Fruit fly (Drosophila melanogaster) whole organism, embryonic: ENCODE measurements around the gene Pink1.
A peak's percentile ranks its signal among the peaks of the same experiment; 100 is the strongest.

ENCODE experiments used
- Abd-B ChIP-seq: fragments of 200-800 bp; sonication (Bioruptor generic); optimal IDR thresholded peaks from 2 replicates; lab custom pipeline; 2018; ENCODE audit warnings: missing biosample characterization, mild to moderate bottlenecking, missing genetic modification characterization, moderate library complexity
- CG10321 ChIP-seq: fragments of 200-800 bp; sonication (Bioruptor generic); IDR thresholded peaks from 2 replicates; pipeline ENCODE4 v1.3.6; 2022; ENCODE audit warnings: missing biosample characterization, missing genetic modification characterization
- CG11085 ChIP-seq: fragments of 200-800 bp; sonication (Bioruptor generic); IDR thresholded peaks from 2 replicates; pipeline ENCODE4 v1.3.6; 2022; ENCODE audit warnings: missing biosample characterization, missing genetic modification characterization
- CG12155 ChIP-seq: fragments of 200-800 bp; sonication (Bioruptor generic); optimal IDR thresholded peaks from 3 replicates; lab custom pipeline; 2016; ENCODE audit warnings: missing biosample characterization, missing genetic modification characterization
- CG13624 ChIP-seq: fragments of 200-800 bp; sonication (Bioruptor generic); optimal IDR thresholded peaks from 2 replicates; lab custom pipeline; 2016; ENCODE audit warnings: missing biosample characterization, missing genetic modification characterization
- CG15514 ChIP-seq: fragments of 200-800 bp; sonication (Bioruptor generic); optimal IDR thresholded peaks from 3 replicates; lab custom pipeline; 2017; ENCODE audit warnings: missing biosample characterization, missing genetic modification characterization, mild to moderate bottlenecking, moderate library complexity, missing genetic modification reagents
- CG17186 ChIP-seq: fragments of 200-800 bp; sonication (Bioruptor generic); optimal IDR thresholded peaks from 3 replicates; lab custom pipeline; 2017; ENCODE audit warnings: missing biosample characterization, missing genetic modification reagents, missing genetic modification characterization
- CG17359 ChIP-seq: fragments of 200-800 bp; sonication (Bioruptor generic); optimal IDR thresholded peaks from 3 replicates; lab custom pipeline; 2018; ENCODE audit warnings: missing biosample characterization, mild to moderate bottlenecking, missing genetic modification characterization, moderate library complexity
- CG18619 ChIP-seq: fragments of 200-800 bp; sonication (Bioruptor generic); optimal IDR thresholded peaks from 3 replicates; lab custom pipeline; 2017; ENCODE audit warnings: missing biosample characterization, mild to moderate bottlenecking, missing genetic modification characterization
- CG30403 ChIP-seq: fragments of 200-800 bp; sonication (Bioruptor generic); optimal IDR thresholded peaks from 3 replicates; lab custom pipeline; 2016; ENCODE audit warnings: missing biosample characterization, missing genetic modification characterization
- CG3281 ChIP-seq: fragments of 200-800 bp; sonication (Bioruptor generic); optimal IDR thresholded peaks from 3 replicates; lab custom pipeline; 2017; ENCODE audit warnings: missing biosample characterization, mild to moderate bottlenecking, missing genetic modification characterization
- CG33213 ChIP-seq: fragments of 200-800 bp; sonication (Bioruptor generic); optimal IDR thresholded peaks from 3 replicates; lab custom pipeline; 2016; ENCODE audit warnings: missing biosample characterization, missing genetic modification characterization
- CG3995 ChIP-seq: fragments of 200-800 bp; sonication (Bioruptor generic); optimal IDR thresholded peaks from 3 replicates; lab custom pipeline; 2016; ENCODE audit warnings: missing biosample characterization, missing genetic modification characterization
- CG5180 ChIP-seq: fragments of 200-800 bp; sonication (Bioruptor generic); optimal IDR thresholded peaks from 3 replicates; lab custom pipeline; 2017; ENCODE audit warnings: missing biosample characterization, missing genetic modification characterization, mild to moderate bottlenecking, moderate library complexity, missing genetic modification reagents
- CG6689 ChIP-seq: fragments of 200-800 bp; sonication (Bioruptor generic); IDR thresholded peaks from 2 replicates; pipeline ENCODE4 v1.3.6; 2022; ENCODE audit warnings: missing biosample characterization, missing genetic modification characterization
- CG6791 ChIP-seq: fragments of 200-800 bp; sonication (Bioruptor generic); IDR thresholded peaks from 3 replicates; pipeline ENCODE4 v1.3.6; 2022; ENCODE audit warnings: missing biosample characterization, missing genetic modification characterization; ENCODE audit not compliant: partially characterized antibody
- CG7745 ChIP-seq: fragments of 200-800 bp; sonication (Bioruptor generic); optimal IDR thresholded peaks from 2 replicates; lab custom pipeline; 2018; ENCODE audit warnings: missing biosample characterization, mild to moderate bottlenecking, missing genetic modification characterization, moderate library complexity
- CG7987 ChIP-seq: fragments of 200-800 bp; sonication (Bioruptor generic); optimal IDR thresholded peaks from 2 replicates; lab custom pipeline; 2018; ENCODE audit warnings: missing biosample characterization, mild to moderate bottlenecking, missing genetic modification characterization, moderate library complexity
- CG8089 ChIP-seq: fragments of 200-800 bp; sonication (Bioruptor generic); optimal IDR thresholded peaks from 3 replicates; lab custom pipeline; 2016; ENCODE audit warnings: missing biosample characterization, missing genetic modification characterization
- CG9817 ChIP-seq: fragments of 200-800 bp; sonication (Bioruptor generic); optimal IDR thresholded peaks from 2 replicates; lab custom pipeline; 2018; ENCODE audit warnings: missing biosample characterization, mild to moderate bottlenecking, missing genetic modification characterization, moderate library complexity
- CG9876 ChIP-seq: fragments of 200-800 bp; sonication (Bioruptor generic); optimal IDR thresholded peaks from 2 replicates; lab custom pipeline; 2016; ENCODE audit warnings: missing biosample characterization, missing genetic modification characterization
- Chrac-16 ChIP-seq: fragments of 200-800 bp; sonication (Bioruptor generic); optimal IDR thresholded peaks from 3 replicates; lab custom pipeline; 2016; ENCODE audit warnings: missing biosample characterization, missing genetic modification characterization
- Dip3 ChIP-seq: fragments of 200-800 bp; sonication (Bioruptor generic); optimal IDR thresholded peaks from 3 replicates; lab custom pipeline; 2016; ENCODE audit warnings: missing biosample characterization, missing genetic modification characterization
- Dll ChIP-seq: fragments of 200-800 bp; sonication (Bioruptor generic); IDR thresholded peaks from 4 replicates; pipeline ENCODE4 v1.3.6; 2022; ENCODE audit warnings: missing biosample characterization, missing genetic modification characterization; ENCODE audit not compliant: partially characterized antibody
- E2f2 ChIP-seq: fragments of 200-800 bp; sonication (Bioruptor generic); IDR thresholded peaks from 2 replicates; pipeline ENCODE4 v1.3.6; 2022; ENCODE audit warnings: missing biosample characterization, missing genetic modification characterization
- Fer3 ChIP-seq: fragments of 200-800 bp; sonication (Bioruptor generic); optimal IDR thresholded peaks from 2 replicates; lab custom pipeline; 2018; ENCODE audit warnings: missing biosample characterization, mild to moderate bottlenecking, missing genetic modification characterization, moderate library complexity
- Hr78 ChIP-seq, 2 experiments: fragments of 200-800 bp in 1 of 2; fragments of >200 bp in 1 of 2; sonication (Bioruptor generic) in 1 of 2; optimal IDR thresholded peaks; 2 replicates each; lab custom pipeline; 2017 to 2019; ENCODE audit warnings: missing biosample characterization in 2 of 2, missing genetic modification characterization in 2 of 2, mild to moderate bottlenecking in 1 of 2, moderate library complexity in 1 of 2
- MESR4 ChIP-seq: fragments of 200-800 bp; sonication (Bioruptor generic); optimal IDR thresholded peaks from 2 replicates; lab custom pipeline; 2018; ENCODE audit warnings: missing biosample characterization, mild to moderate bottlenecking, missing genetic modification characterization, moderate library complexity
- Spps ChIP-seq: fragments of 200-800 bp; sonication (Bioruptor generic); optimal IDR thresholded peaks from 2 replicates; lab custom pipeline; 2018; ENCODE audit warnings: missing biosample characterization, mild to moderate bottlenecking, missing genetic modification characterization
- Stat92E ChIP-seq, 3 experiments: fragments of >200 bp in 2 of 3; fragments of 200-800 bp in 1 of 3; sonication (Bioruptor generic) in 1 of 3; optimal IDR thresholded peaks; 2 replicates each; lab custom pipeline; 2017 to 2019; ENCODE audit warnings: missing biosample characterization in 3 of 3, missing genetic modification characterization in 3 of 3, mild to moderate bottlenecking in 1 of 3, moderate library complexity in 1 of 3
- Xrp1 ChIP-seq: fragments of 200-800 bp; sonication (Bioruptor generic); IDR thresholded peaks from 2 replicates; pipeline ENCODE4 v1.3.6; 2022; ENCODE audit warnings: missing biosample characterization, missing genetic modification characterization
- YL-1 ChIP-seq: fragments of 200-800 bp; sonication (Bioruptor generic); optimal IDR thresholded peaks from 3 replicates; lab custom pipeline; 2017; ENCODE audit warnings: missing biosample characterization, mild to moderate bottlenecking, missing genetic modification characterization
- ab ChIP-seq: fragments of 200-800 bp; sonication (Bioruptor generic); optimal IDR thresholded peaks from 2 replicates; lab custom pipeline; 2016; ENCODE audit warnings: missing biosample characterization, missing genetic modification characterization
- ac ChIP-seq: fragments of 200-800 bp; sonication (Bioruptor generic); optimal IDR thresholded peaks from 3 replicates; lab custom pipeline; 2017; ENCODE audit warnings: missing biosample characterization, mild to moderate bottlenecking, missing genetic modification characterization
- ase ChIP-seq: fragments of 200-800 bp; sonication (Bioruptor generic); IDR thresholded peaks from 3 replicates; pipeline ENCODE4 v1.3.6; 2022; ENCODE audit warnings: missing biosample characterization, missing genetic modification characterization
- chinmo ChIP-seq: fragments of 200-800 bp; sonication (Bioruptor generic); IDR thresholded peaks from 4 replicates; pipeline ENCODE4 v1.3.6; 2022; ENCODE audit warnings: missing biosample characterization, missing genetic modification characterization; ENCODE audit not compliant: partially characterized antibody
- crc ChIP-seq: fragments of 200-800 bp; sonication (Bioruptor generic); optimal IDR thresholded peaks from 2 replicates; lab custom pipeline; 2016; ENCODE audit warnings: missing biosample characterization, missing genetic modification characterization
- dan ChIP-seq: fragments of 200-800 bp; sonication (Bioruptor generic); IDR thresholded peaks from 2 replicates; pipeline ENCODE4 v1.3.6; 2022; ENCODE audit warnings: missing biosample characterization, missing genetic modification characterization
- danr ChIP-seq: fragments of 200-800 bp; sonication (Bioruptor generic); IDR thresholded peaks from 2 replicates; pipeline ENCODE4 v1.3.6; 2022; ENCODE audit warnings: missing biosample characterization, missing genetic modification characterization
- lilli ChIP-seq: fragments of 200-800 bp; sonication (Bioruptor generic); optimal IDR thresholded peaks from 3 replicates; lab custom pipeline; 2016; ENCODE audit warnings: missing biosample characterization, missing genetic modification characterization
- oc ChIP-seq: fragments of 200-800 bp; sonication (Bioruptor generic); optimal IDR thresholded peaks from 2 replicates; lab custom pipeline; 2018; ENCODE audit warnings: missing biosample characterization, mild to moderate bottlenecking, missing genetic modification characterization, moderate library complexity
- p53 ChIP-seq: fragments of 200-800 bp; sonication (Bioruptor generic); optimal IDR thresholded peaks from 2 replicates; lab custom pipeline; 2016; ENCODE audit warnings: missing biosample characterization, missing genetic modification characterization
- pfk ChIP-seq: fragments of 200-800 bp; sonication (Bioruptor generic); optimal IDR thresholded peaks from 2 replicates; lab custom pipeline; 2018; ENCODE audit warnings: missing biosample characterization, mild to moderate bottlenecking, missing genetic modification characterization, moderate library complexity
- salm ChIP-seq: fragments of 200-800 bp; sonication (Bioruptor generic); optimal IDR thresholded peaks from 2 replicates; lab custom pipeline; 2018; ENCODE audit warnings: missing biosample characterization, mild to moderate bottlenecking, missing genetic modification characterization
- stc ChIP-seq: fragments of 200-800 bp; sonication (Bioruptor generic); IDR thresholded peaks from 2 replicates; pipeline ENCODE4 v1.3.6; 2022; ENCODE audit warnings: missing biosample characterization, missing genetic modification characterization
- sug ChIP-seq: fragments of 200-800 bp; optimal IDR thresholded peaks from 2 replicates; lab custom pipeline; 2019; ENCODE audit warnings: missing biosample characterization, mild to moderate bottlenecking, missing genetic modification characterization, moderate library complexity
- tll ChIP-seq, 2 experiments: fragments of 200-800 bp in 1 of 2; fragments of >200 bp in 1 of 2; sonication (Bioruptor generic) in 1 of 2; optimal IDR thresholded peaks; 2 replicates each; lab custom pipeline; 2017 to 2019; ENCODE audit warnings: missing biosample characterization in 2 of 2, missing genetic modification characterization in 2 of 2, mild to moderate bottlenecking in 1 of 2, moderate library complexity in 1 of 2
- unpg ChIP-seq: fragments of 200-800 bp; sonication (Bioruptor generic); optimal IDR thresholded peaks from 3 replicates; lab custom pipeline; 2018; ENCODE audit warnings: missing biosample characterization, mild to moderate bottlenecking, missing genetic modification characterization, moderate library complexity
- wdn ChIP-seq: fragments of 200-800 bp; sonication (Bioruptor generic); IDR thresholded peaks from 2 replicates; pipeline ENCODE4 v1.3.6; 2022; ENCODE audit warnings: missing biosample characterization, missing genetic modification characterization
- yki ChIP-seq: fragments of >200 bp; optimal IDR thresholded peaks from 3 replicates; lab custom pipeline; 2018

Pink1 gene

DNA sequence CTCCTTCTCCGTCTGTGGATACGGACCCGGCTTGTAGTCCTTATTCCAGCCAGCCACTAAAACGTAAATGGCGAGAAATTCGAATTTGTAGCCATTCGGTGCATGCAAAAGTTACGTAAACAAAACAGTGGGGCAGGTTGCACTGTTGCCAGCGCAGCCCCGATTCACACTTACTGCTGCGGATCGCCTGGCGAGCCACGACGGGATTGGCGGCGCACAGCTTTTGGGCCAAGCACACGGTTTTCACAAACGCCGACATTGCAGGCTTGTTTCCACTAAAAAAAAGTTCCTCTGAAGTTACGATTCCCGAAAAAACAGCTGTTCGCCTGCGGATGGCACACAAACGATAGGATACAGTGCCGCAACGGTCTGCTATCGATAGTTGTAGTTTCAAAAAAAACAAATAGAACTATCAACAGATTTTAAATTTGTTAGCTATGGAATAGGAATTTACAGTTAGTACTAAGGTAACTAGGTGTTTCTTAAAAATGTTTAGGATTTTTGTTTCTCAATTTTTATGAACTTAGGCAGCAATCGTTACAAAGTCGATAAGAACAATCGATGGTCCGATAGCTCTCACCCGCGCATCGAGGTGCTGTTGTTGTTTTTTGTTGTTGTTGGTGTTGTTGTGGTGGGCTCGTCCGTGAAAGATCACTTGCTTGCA lies 5.6 kb upstream of the Pink1 start, which contains the start of gene Fum1 (continued):
- peak; percentile 96 for TF ChIP-seq Dll (GFP tag; lab: Robert Waterston, UW)
- TF ChIP-seq Fer3 (tag; lab: Kevin White, UChicago), result no peak
- TF ChIP-seq crc, result no peak
- no peak for TF ChIP-seq CG6689 (GFP tag; lab: Robert Waterston, UW)
- no peak for TF ChIP-seq wdn
- TF ChIP-seq CG10321 (GFP tag; lab: Robert Waterston, UW), result no peak
- TF ChIP-seq pfk (GFP tag; lab: Kevin White, UChicago), result no peak
- TF ChIP-seq CG9876 (GFP tag; lab: Kevin White, UChicago), result no peak
- TF ChIP-seq CG11085, result no peak
- TF ChIP-seq CG5180 (GFP tag; lab: Kevin White, UChicago), result no peak
- peak in 1 of 3 experiments; percentile 57 for TF ChIP-seq Stat92E (GFP tag; optimal IDR thresholded peaks at IDR 0.05; lab: Kevin White, UChicago)
- no peak for TF ChIP-seq ac (GFP tag; lab: Kevin White, UChicago)
- TF ChIP-seq CG6791 (GFP tag; lab: Robert Waterston, UW), result peak; percentile 78
- no peak for TF ChIP-seq Hr78 (GFP tag; optimal IDR thresholded peaks at IDR 0.05; lab: Kevin White, UChicago)
- no peak for TF ChIP-seq Dip3
- peak; percentile 39 for TF ChIP-seq sug (tag; lab: Kevin White, UChicago)
- TF ChIP-seq CG15514 (GFP tag; lab: Kevin White, UChicago), result peak; percentile 58
- no peak for TF ChIP-seq CG33213 (GFP tag; lab: Kevin White, UChicago)
- no peak for TF ChIP-seq CG7745 (tag; lab: Kevin White, UChicago)
- no peak for TF ChIP-seq stc (GFP tag; lab: Robert Waterston, UW)
- TF ChIP-seq Spps, result no peak
- TF ChIP-seq lilli (GFP tag; lab: Kevin White, UChicago), result peak; percentile 41
- no peak for TF ChIP-seq ase (GFP tag; lab: Robert Waterston, UW)
- no peak for TF ChIP-seq ab
- no peak for TF ChIP-seq Abd-B (GFP tag; lab: Kevin White, UChicago)
- peak; percentile 30 for TF ChIP-seq CG30403 (GFP tag; lab: Kevin White, UChicago)
- TF ChIP-seq CG3995 (GFP tag; lab: Kevin White, UChicago), result peak; percentile 36
- TF ChIP-seq CG18619 (GFP tag; lab: Kevin White, UChicago), result no peak
- peak; percentile 41 for TF ChIP-seq CG17186
- TF ChIP-seq CG17359, result no peak
- TF ChIP-seq CG12155 (GFP tag; lab: Kevin White, UChicago), result peak; percentile 16
- peak; percentile 20 for TF ChIP-seq CG13624 (GFP tag; lab: Kevin White, UChicago)
- TF ChIP-seq tll (GFP tag; optimal IDR thresholded peaks at IDR 0.05; lab: Kevin White, UChicago), result no peak
- TF ChIP-seq yki (lab: Kevin White, UChicago), result no peak
- no peak for TF ChIP-seq p53 (GFP tag; lab: Kevin White, UChicago)
- TF ChIP-seq E2f2 (GFP tag; lab: Robert Waterston, UW), result peak; percentile 67
- TF ChIP-seq unpg (GFP tag; lab: Kevin White, UChicago), result no peak
- no peak for TF ChIP-seq dan
- TF ChIP-seq salm (tag; lab: Kevin White, UChicago), result no peak
- no peak for TF ChIP-seq CG7987 (GFP tag; lab: Kevin White, UChicago)
- TF ChIP-seq Chrac-16, result peak; percentile 13
- no peak for TF ChIP-seq oc (tag; lab: Kevin White, UChicago)
- peak; percentile 47; the same call in 1 of the 4 replicates for TF ChIP-seq chinmo (GFP tag; lab: Robert Waterston, UW)
- no peak for TF ChIP-seq CG8089 (GFP tag; lab: Kevin White, UChicago)
- TF ChIP-seq YL-1 (GFP tag; lab: Kevin White, UChicago), result peak; percentile 29
- TF ChIP-seq Xrp1 (GFP tag; lab: Robert Waterston, UW), result no peak
- peak; percentile 54 for TF ChIP-seq MESR4 (GFP tag; lab: Kevin White, UChicago)
- no peak for TF ChIP-seq CG9817 (tag; lab: Kevin White, UChicago)
- TF ChIP-seq CG3281 (GFP tag; lab: Kevin White, UChicago), result peak; percentile 14
- no peak for TF ChIP-seq danr (GFP tag; lab: Robert Waterston, UW)
